Worm (Caenorhabditis elegans) whole organism, L4 larva: ENCODE measurements around the gene F57F5.3.

Experiments used
- F49E8.2 ChIP-seq: sonication (generic microtip); optimal IDR thresholded peaks from 2 replicates; lab custom pipeline; 2016; ENCODE audit warnings: missing compliant biosample characterization, mild to moderate bottlenecking, missing genetic modification characterization, borderline replicate concordance
- dmd-6 ChIP-seq: fragments of 200-800 bp; sonication (Bioruptor generic); IDR thresholded peaks from 2 replicates; pipeline ENCODE4 v1.3.6; 2022; ENCODE audit warnings: missing genetic modification reagents, missing genetic modification characterization, missing compliant biosample characterization
- dmd-8 ChIP-seq: fragments of 200-800 bp; sonication (Bioruptor generic); IDR thresholded peaks from 2 replicates; pipeline ENCODE4 v1.3.6; 2022; ENCODE audit warnings: missing genetic modification characterization, missing compliant biosample characterization
- fos-1 ChIP-seq: fragments of 150-350 bp; optimal IDR thresholded peaks from 2 replicates; lab custom pipeline; 2014; ENCODE audit warnings: missing biosample characterization, missing genetic modification characterization
- lin-29 ChIP-seq: fragments of 200-800 bp; sonication (Bioruptor generic); IDR thresholded peaks from 2 replicates; pipeline ENCODE4 v1.3.6; 2022; ENCODE audit warnings: missing genetic modification reagents, missing genetic modification characterization, missing compliant biosample characterization
- lin-38 ChIP-seq: fragments of 200-800 bp; sonication (Bioruptor generic); IDR thresholded peaks from 2 replicates; pipeline ENCODE4 v1.3.6; 2022; ENCODE audit warnings: missing genetic modification reagents, missing genetic modification characterization, missing compliant biosample characterization
- mdl-1 ChIP-seq, 2 experiments: fragments of 150-350 bp in 1 of 2; sonication (generic microtip) in 1 of 2; optimal IDR thresholded peaks; 2 replicates each; lab custom pipeline; 2014 to 2017; ENCODE audit warnings: missing biosample characterization in 2 of 2, missing genetic modification characterization in 2 of 2
- nhr-111 ChIP-seq: fragments of 200-800 bp; sonication (Bioruptor generic); optimal IDR thresholded peaks from 2 replicates; lab custom pipeline; 2018; ENCODE audit warnings: mild to moderate bottlenecking, missing genetic modification characterization, missing compliant biosample characterization
- skn-1 ChIP-seq: fragments of 150-350 bp; optimal IDR thresholded peaks from 2 replicates; lab custom pipeline; 2014; ENCODE audit warnings: missing biosample characterization, missing genetic modification characterization
- ztf-11 ChIP-seq: fragments of 150-350 bp; optimal IDR thresholded peaks from 2 replicates; lab custom pipeline; 2014; ENCODE audit warnings: missing biosample characterization, missing genetic modification characterization

DNA sequence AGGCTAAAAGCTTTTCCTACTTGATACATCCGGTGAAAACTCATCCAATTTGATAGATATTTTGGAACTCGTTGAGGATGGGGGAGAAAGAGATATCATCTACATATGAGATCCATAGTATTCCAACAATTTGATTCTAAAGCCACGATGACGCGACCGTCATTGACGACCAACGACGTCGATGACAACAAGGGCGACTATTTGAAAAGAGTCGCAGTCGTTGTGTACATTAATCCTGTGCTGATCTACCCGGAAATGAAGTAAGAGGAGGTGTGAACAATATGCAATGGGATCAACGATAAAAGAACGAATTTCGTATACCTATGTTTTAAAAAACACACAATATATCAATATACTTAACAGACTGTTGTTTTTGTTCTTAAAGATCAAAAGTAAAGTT, 21.8 kb upstream of the F57F5.3 start:
- TF ChIP-seq lin-29 (GFP tag; lab: Robert Waterston, UW) (no peak), F49E8.2 (tag; lab: Kevin White, UChicago) (no peak), lin-38 (no peak), dmd-6 (GFP tag; lab: Robert Waterston, UW) (no peak), nhr-111 (GFP tag; lab: Kevin White, UChicago) (no peak), ztf-11 (tag; lab: Kevin White, UChicago) (no peak), dmd-8 (GFP tag; lab: Robert Waterston, UW) (no peak), fos-1 (tag; lab: Kevin White, UChicago) (no peak), skn-1 (no peak), mdl-1 (tag; optimal IDR thresholded peaks at IDR 0.05; lab: Kevin White, UChicago) (no peak)
